Worm (Caenorhabditis elegans): Measurements from ENCODE around the gene lpd-9.

DNA sequence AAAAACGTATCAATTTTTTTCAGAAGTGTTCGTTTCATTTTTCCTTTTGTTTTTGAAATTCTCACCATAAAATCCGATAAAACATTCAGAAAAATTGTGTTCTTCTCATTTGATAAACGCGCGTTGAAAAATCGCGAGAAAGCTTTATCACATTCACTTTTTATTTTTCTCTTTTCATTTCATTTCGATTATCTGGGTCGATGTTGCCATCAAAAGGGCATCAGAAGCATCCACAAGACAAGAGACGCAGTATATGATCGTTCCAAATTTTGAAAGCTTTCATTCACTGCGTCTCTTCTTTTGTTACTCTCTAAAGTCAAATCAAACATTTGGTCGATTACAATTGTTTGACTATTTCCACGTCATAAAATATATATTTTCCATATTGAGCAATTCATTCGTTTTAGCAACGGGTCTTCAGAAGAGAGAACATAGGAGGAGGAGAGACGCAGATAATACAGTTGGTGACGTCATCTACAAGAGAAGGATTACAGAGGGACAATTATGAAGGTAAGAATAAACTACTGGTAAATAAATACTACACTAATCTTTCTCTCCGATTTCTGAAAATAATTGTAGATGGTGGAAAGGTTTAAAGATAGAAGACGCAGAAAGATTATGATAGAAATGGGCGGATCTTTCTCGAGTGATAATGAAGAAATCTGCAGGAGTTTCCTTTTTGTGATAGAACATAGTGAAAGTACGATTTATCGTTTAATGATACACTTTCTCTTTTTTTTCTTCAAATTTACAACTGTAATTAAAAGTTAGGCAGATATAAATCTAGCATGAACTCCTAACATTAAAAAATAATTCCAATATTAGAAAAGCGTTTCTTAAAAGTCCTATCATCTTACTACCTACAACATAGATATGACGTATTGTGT, 23.2 kb downstream of the lpd-9 start, which contains the start of gene H27A22.1:
- no peak for TF ChIP-seq ztf-11 (tag; optimal IDR thresholded peaks at IDR 0.05)
- TF ChIP-seq snpc-4 (tag; optimal IDR thresholded peaks at IDR 0.05), result no peak
- TF ChIP-seq nhr-11 (tag; optimal IDR thresholded peaks at IDR 0.05), result no peak
- TF ChIP-seq unc-55 (GFP tag; optimal IDR thresholded peaks at IDR 0.05), result no peak
- no peak for TF ChIP-seq unc-39 (tag; optimal IDR thresholded peaks at IDR 0.05)
- no peak for TF ChIP-seq zag-1 (tag; optimal IDR thresholded peaks at IDR 0.05)
- TF ChIP-seq nhr-237 (tag; optimal IDR thresholded peaks at IDR 0.05), result no peak
- no peak for TF ChIP-seq fos-1 (tag; optimal IDR thresholded peaks at IDR 0.05)
- no peak for TF ChIP-seq elt-1 (tag; optimal IDR thresholded peaks at IDR 0.05)
- no peak for TF ChIP-seq elt-3 (tag; optimal IDR thresholded peaks at IDR 0.05)
- TF ChIP-seq sma-9 (GFP tag; optimal IDR thresholded peaks at IDR 0.05), result no peak
- no peak for TF ChIP-seq sma-9 (tag; optimal IDR thresholded peaks at IDR 0.05)

Measured in whole organism, L2 larva.